Fruit fly (Drosophila melanogaster) whole organism, wandering third instar larva: ENCODE results near the gene CG42813.

Source experiments
- Abd-B ChIP-seq: fragments of >200 bp; optimal IDR thresholded peaks from 2 replicates; lab custom pipeline; 2017; ENCODE audit warnings: missing biosample characterization, missing genetic modification characterization
- Hr78 ChIP-seq: fragments of >200 bp; optimal IDR thresholded peaks from 2 replicates; lab custom pipeline; 2017; ENCODE audit warnings: missing biosample characterization, missing genetic modification characterization
- OdsH ChIP-seq: fragments of 200-800 bp; sonication (Bioruptor generic); optimal IDR thresholded peaks from 2 replicates; lab custom pipeline; 2016; ENCODE audit warnings: missing biosample characterization, mild to moderate bottlenecking, missing genetic modification characterization
- pan ChIP-seq: fragments of >200 bp; optimal IDR thresholded peaks from 2 replicates; lab custom pipeline; 2017
- usp ChIP-seq: fragments of >200 bp; optimal IDR thresholded peaks from 2 replicates; lab custom pipeline; 2017; ENCODE audit warnings: missing biosample characterization, missing genetic modification characterization

DNA sequence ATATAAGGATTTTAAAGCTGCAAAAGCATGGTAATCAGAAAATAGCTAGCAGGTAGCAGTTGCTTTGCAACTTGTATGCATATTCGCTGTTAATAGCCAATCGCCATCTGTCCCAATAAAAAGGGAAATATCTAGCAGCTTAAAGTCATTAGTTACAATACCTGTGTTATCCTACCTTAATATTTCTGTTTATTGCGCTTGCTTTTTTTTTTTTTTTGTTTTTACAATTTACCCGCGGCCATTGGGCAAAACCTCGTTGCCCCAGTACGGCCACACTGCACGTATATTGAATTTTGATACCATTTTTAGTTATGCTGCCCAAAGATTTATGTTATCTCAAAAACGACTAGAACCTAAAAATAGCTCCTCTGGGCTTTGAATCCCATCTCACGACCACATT is 43.9 kb upstream of the CG42813 start:
- TF ChIP-seq usp (GFP tag; lab: Kevin White, UChicago), result no peak
- TF ChIP-seq OdsH, result no peak
- no peak for TF ChIP-seq Hr78 (GFP tag; lab: Kevin White, UChicago)
- TF ChIP-seq pan (lab: Kevin White, UChicago), result no peak
- TF ChIP-seq Abd-B (GFP tag; lab: Kevin White, UChicago), result no peak
